Fruit fly (Drosophila melanogaster) whole organism, prepupa: ENCODE results near the gene CG32102.

Experiments
- CG10669 ChIP-seq: fragments of 200-800 bp; sonication (Bioruptor generic); optimal IDR thresholded peaks from 3 replicates; lab custom pipeline; 2018; ENCODE audit warnings: missing biosample characterization, mild to moderate bottlenecking, missing genetic modification characterization, moderate library complexity
- CG6163 ChIP-seq: fragments of 200-800 bp; sonication (Bioruptor generic); IDR thresholded peaks from 3 replicates; pipeline ENCODE4 v1.3.6; 2022; ENCODE audit warnings: missing biosample characterization, missing genetic modification characterization
- CG8632 ChIP-seq: fragments of 200-800 bp; sonication (Bioruptor generic); optimal IDR thresholded peaks from 3 replicates; lab custom pipeline; 2016; ENCODE audit warnings: missing biosample characterization, missing genetic modification characterization
- Gug ChIP-seq: fragments of 200-800 bp; sonication (Bioruptor generic); IDR thresholded peaks from 2 replicates; pipeline ENCODE4 v1.3.6; 2022; ENCODE audit warnings: missing biosample characterization, missing genetic modification characterization
- Hr39 ChIP-seq: fragments of 200-800 bp; sonication (Bioruptor generic); optimal IDR thresholded peaks from 2 replicates; lab custom pipeline; 2016; ENCODE audit warnings: missing biosample characterization, missing genetic modification characterization
- achi ChIP-seq: fragments of 200-800 bp; sonication (Bioruptor generic); optimal IDR thresholded peaks from 3 replicates; lab custom pipeline; 2016; ENCODE audit warnings: missing biosample characterization, missing genetic modification characterization

DNA sequence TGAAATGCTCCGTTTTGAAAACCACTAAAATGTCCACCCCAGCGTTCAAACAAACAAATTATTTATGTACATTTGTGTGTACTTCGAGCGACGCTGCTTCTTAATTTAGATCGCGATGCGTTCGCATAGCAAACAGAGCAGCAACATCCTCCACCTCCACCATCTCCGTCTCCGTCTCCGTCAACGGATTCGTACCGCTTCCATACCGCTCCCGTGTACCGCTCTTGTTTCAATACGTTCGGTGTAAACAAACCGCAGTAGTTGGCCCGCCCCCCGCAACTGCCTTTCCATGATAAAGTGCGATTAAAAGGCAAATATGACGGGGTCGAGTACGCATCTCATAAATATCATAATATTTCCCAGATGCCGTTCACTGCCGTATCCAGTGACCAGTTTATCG, 12.7 kb upstream of the CG32102 start, which contains the start of gene CG33725:
- TF ChIP-seq Gug, result no peak
- TF ChIP-seq Hr39 (GFP tag; lab: Kevin White, UChicago), result no peak
- no peak for TF ChIP-seq CG10669 (GFP tag; lab: Kevin White, UChicago)
- TF ChIP-seq CG8632, result no peak
- no peak for TF ChIP-seq achi (GFP tag; lab: Kevin White, UChicago)
- TF ChIP-seq CG6163 (GFP tag; lab: Robert Waterston, UW), result no peak
